Fruit fly (Drosophila melanogaster): ENCODE measurements around the gene Slmap.

DNA sequence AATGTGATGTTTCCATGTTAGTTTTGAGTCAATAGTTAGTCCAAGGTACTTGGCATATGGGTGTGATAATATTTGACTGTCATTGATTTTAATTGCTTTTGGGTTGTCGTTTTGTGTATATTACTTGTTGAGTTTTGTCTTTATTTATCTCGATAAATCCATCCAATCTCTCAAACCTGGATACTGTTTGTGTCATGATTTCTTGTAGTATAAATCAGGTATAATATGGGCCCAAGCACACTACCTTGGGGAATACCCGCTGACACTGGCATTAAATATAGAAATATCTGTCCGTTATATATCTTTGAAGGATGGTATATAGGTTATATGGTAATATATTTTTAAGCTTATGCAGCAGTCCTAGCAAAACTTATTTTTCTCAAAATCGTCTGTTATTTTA lies 11.4 kb upstream of the Slmap start:
- no peak for TF ChIP-seq CG8478 (optimal IDR thresholded peaks at IDR 0.05)
- no peak for TF ChIP-seq CTCF (optimal IDR thresholded peaks at IDR 0.05)
